Fruit fly (Drosophila melanogaster) whole organism, adult: ENCODE measurements around the gene 14-3-3epsilon.

ENCODE experiments used
- CG12768 ChIP-seq: fragments of 200-800 bp; sonication (Bioruptor generic); optimal IDR thresholded peaks from 2 replicates; lab custom pipeline; 2017; ENCODE audit warnings: missing biosample characterization, missing genetic modification characterization, mild to moderate bottlenecking, moderate library complexity, missing genetic modification reagents
- CG14711 ChIP-seq: fragments of 200-800 bp; sonication (Bioruptor generic); optimal IDR thresholded peaks from 2 replicates; lab custom pipeline; 2018; ENCODE audit warnings: missing biosample characterization, mild to moderate bottlenecking, missing genetic modification characterization, moderate library complexity
- CG1620 ChIP-seq: fragments of 200-800 bp; sonication (Bioruptor generic); optimal IDR thresholded peaks from 2 replicates; lab custom pipeline; 2016; ENCODE audit warnings: missing biosample characterization, missing genetic modification characterization
- CG33017 ChIP-seq: fragments of 200-800 bp; sonication (Bioruptor generic); optimal IDR thresholded peaks from 2 replicates; lab custom pipeline; 2018; ENCODE audit warnings: missing biosample characterization, mild to moderate bottlenecking, missing genetic modification characterization, moderate library complexity
- CG7101 ChIP-seq: fragments of 200-800 bp; sonication (Bioruptor generic); optimal IDR thresholded peaks from 2 replicates; lab custom pipeline; 2018; ENCODE audit warnings: missing biosample characterization, mild to moderate bottlenecking, missing genetic modification characterization, moderate library complexity
- Crg-1 ChIP-seq: fragments of 200-800 bp; sonication (Bioruptor generic); optimal IDR thresholded peaks from 2 replicates; lab custom pipeline; 2016; ENCODE audit warnings: missing biosample characterization, missing genetic modification characterization
- Mnt ChIP-seq: fragments of 200-800 bp; sonication (Bioruptor generic); optimal IDR thresholded peaks from 2 replicates; lab custom pipeline; 2016; ENCODE audit warnings: missing biosample characterization, mild to moderate bottlenecking, missing genetic modification characterization
- bab1 ChIP-seq: fragments of 200-800 bp; sonication (Bioruptor generic); optimal IDR thresholded peaks from 3 replicates; lab custom pipeline; 2019; ENCODE audit warnings: missing biosample characterization, mild to moderate bottlenecking, missing genetic modification characterization, moderate library complexity
- kay ChIP-seq: fragments of 200-800 bp; sonication (Bioruptor generic); peaks from one replicate; lab custom pipeline; 2016; ENCODE audit warnings: missing biosample characterization, missing genetic modification characterization, borderline replicate concordance
- tj ChIP-seq: fragments of 200-800 bp; sonication (Bioruptor generic); optimal IDR thresholded peaks from 3 replicates; lab custom pipeline; 2017; ENCODE audit warnings: missing biosample characterization, mild to moderate bottlenecking, missing genetic modification characterization, moderate library complexity
- toe ChIP-seq: fragments of 200-800 bp; sonication (Bioruptor generic); optimal IDR thresholded peaks from 2 replicates; lab custom pipeline; 2016; ENCODE audit warnings: missing biosample characterization, missing genetic modification characterization

DNA sequence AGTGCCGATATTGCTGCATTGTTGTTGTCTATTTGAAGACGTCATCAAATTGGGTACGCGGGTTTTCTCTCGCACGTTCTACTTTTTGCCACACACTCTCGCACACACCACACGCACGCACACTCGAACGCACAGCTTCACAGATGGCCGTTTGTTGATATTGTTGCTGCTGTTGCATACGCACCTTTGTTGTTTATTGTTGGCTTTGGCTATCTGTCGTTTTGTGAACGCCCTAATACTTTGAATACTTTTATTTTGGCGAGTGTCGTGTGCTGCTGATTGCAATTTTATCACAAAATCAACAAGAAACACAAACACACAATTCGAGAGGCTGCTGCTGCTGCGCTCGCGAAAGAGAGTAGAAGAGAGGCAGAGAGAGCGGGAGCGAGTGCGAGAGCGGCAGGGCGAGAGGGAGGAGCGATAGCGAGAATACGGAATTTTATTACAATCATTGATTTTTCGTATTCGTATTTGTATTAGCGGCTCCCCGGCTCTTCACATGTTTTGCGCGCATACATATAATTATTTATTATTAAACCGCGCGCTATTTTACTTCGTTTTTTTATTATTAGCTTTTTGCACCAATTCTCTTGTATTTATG, 43.7 kb upstream of the 14-3-3epsilon start:
- TF ChIP-seq tj (peak; percentile 56), kay (no peak), CG14711 (peak; percentile 15), CG7101 (tag; lab: Kevin White, UChicago) (peak; percentile 64), toe (GFP tag; lab: Kevin White, UChicago) (no peak), bab1 (no peak), CG1620 (GFP tag; lab: Kevin White, UChicago) (peak; percentile 59), CG12768 (GFP tag; lab: Kevin White, UChicago) (peak; percentile 73), CG33017 (tag; lab: Kevin White, UChicago) (peak; percentile 14), Mnt (GFP tag; lab: Kevin White, UChicago) (peak; percentile 65), Crg-1 (peak; percentile 34)
